Fruit fly (Drosophila melanogaster): ENCODE data around the gene Idh.
A peak's percentile ranks its signal among the peaks of the same experiment; 100 is the strongest.

The Idh gene

dm6 chr3L:8340264-8341095, 20.2 kb downstream of the Idh start, which contains the start of the genes Prim1 and CG7083 (continued):
- no peak for TF ChIP-seq CG6791 (GFP tag; IDR thresholded peaks at IDR 0.05; ENCODE audit: partially characterized antibody)
- no peak for TF ChIP-seq jigr1 (GFP tag; IDR thresholded peaks at IDR 0.05)
- peak; percentile 51 for TF ChIP-seq CG12299 (tag; optimal IDR thresholded peaks at IDR 0.05)
- peak; percentile 33; the same call in 1 of the 2 replicates for TF ChIP-seq unc-4 (GFP tag; IDR thresholded peaks at IDR 0.05; ENCODE audit: partially characterized antibody)
- peak; percentile 30; the same call in 1 of the 3 replicates for TF ChIP-seq tgo (GFP tag; IDR thresholded peaks at IDR 0.05)
- TF ChIP-seq H15 (GFP tag; IDR thresholded peaks at IDR 0.05) = no peak
- TF ChIP-seq sd (tag; optimal IDR thresholded peaks at IDR 0.05) = peak; percentile 99
- TF ChIP-seq CG10543 (GFP tag; optimal IDR thresholded peaks at IDR 0.05) = peak; percentile 76
- TF ChIP-seq CG17385 (GFP tag; optimal IDR thresholded peaks at IDR 0.05) = peak; percentile 60
- peak; percentile 38 for TF ChIP-seq CG7556 (GFP tag; optimal IDR thresholded peaks at IDR 0.05)
- TF ChIP-seq tup (GFP tag; optimal IDR thresholded peaks at IDR 0.05) = peak; percentile 24
- TF ChIP-seq slou (GFP tag; optimal IDR thresholded peaks at IDR 0.05) = peak; percentile 38
- peak; percentile 11 for TF ChIP-seq CG11398 (GFP tag; optimal IDR thresholded peaks at IDR 0.05)
- no peak for TF ChIP-seq Hr39 (optimal IDR thresholded peaks at IDR 0.05)
- no peak for TF ChIP-seq Spps (tag; optimal IDR thresholded peaks at IDR 0.05)
- TF ChIP-seq CG12391 (tag; optimal IDR thresholded peaks at IDR 0.05) = peak; percentile 74
- TF ChIP-seq Nf-YB (GFP tag; optimal IDR thresholded peaks at IDR 0.05) = no peak
- TF ChIP-seq Dref (GFP tag; IDR thresholded peaks at IDR 0.05) = no peak
- peak; percentile 42; the same call in 1 of the 2 replicates for TF ChIP-seq ara (GFP tag; IDR thresholded peaks at IDR 0.05)
- peak; percentile 37; the same call in 1 of the 2 replicates for TF ChIP-seq wdn (GFP tag; IDR thresholded peaks at IDR 0.05)
- peak; percentile 57 to 90 for TF ChIP-seq Pdp1 (GFP tag; optimal IDR thresholded peaks at IDR 0.05)
- TF ChIP-seq gsb (GFP tag; IDR thresholded peaks at IDR 0.05) = no peak
- no peak for TF ChIP-seq CG42726 (GFP tag; IDR thresholded peaks at IDR 0.05; ENCODE audit: partially characterized antibody)
- TF ChIP-seq YL-1 (GFP tag; optimal IDR thresholded peaks at IDR 0.05) = peak; percentile 96
- TF ChIP-seq Ets97D (GFP tag; optimal IDR thresholded peaks at IDR 0.05) = peak; percentile 33
- TF ChIP-seq CG1024 (GFP tag; IDR thresholded peaks at IDR 0.05) = no peak
- TF ChIP-seq dpn (GFP tag; optimal IDR thresholded peaks at IDR 0.05) = peak; percentile 43 to 52

dm6 chr3L:8338921-8339320, 21.8 kb downstream of the Idh start, which contains the start of gene Pex2:
Gene Pex2, plus strand, starts transcription at chr3L:8339051.
- TF ChIP-seq CG1603 (tag; optimal IDR thresholded peaks at IDR 0.05) (peak; percentile 58), D19B (GFP tag; optimal IDR thresholded peaks at IDR 0.05) (no peak), lab (GFP tag; optimal IDR thresholded peaks at IDR 0.05) (peak; percentile 30), unc-4 (GFP tag; IDR thresholded peaks at IDR 0.05; ENCODE audit: partially characterized antibody) (0 out of 2 replicates have a peak, but pooled peaks have one; percentile 25), Sry-δ (GFP tag; optimal IDR thresholded peaks at IDR 0.05) (peak; percentile 84), caup (GFP tag; optimal IDR thresholded peaks at IDR 0.05; ENCODE audit: severe bottlenecking) (peak; percentile 9), CG2889 (GFP tag; IDR thresholded peaks at IDR 0.05) (no peak), CG34376 (GFP tag; optimal IDR thresholded peaks at IDR 0.05) (peak; percentile 58), CG14710 (tag; optimal IDR thresholded peaks at IDR 0.05) (peak; percentile 66), CG33213 (GFP tag; optimal IDR thresholded peaks at IDR 0.05) (peak; percentile 13), CG10267 (tag; optimal IDR thresholded peaks at IDR 0.05) (peak; percentile 96), lilli (GFP tag; optimal IDR thresholded peaks at IDR 0.05) (peak; percentile 25), CG15514 (GFP tag; optimal IDR thresholded peaks at IDR 0.05) (peak; percentile 38), ham (GFP tag; IDR thresholded peaks at IDR 0.05) (no peak), Myb (GFP tag; optimal IDR thresholded peaks at IDR 0.05) (peak; percentile 27), CG16813 (GFP tag; IDR thresholded peaks at IDR 0.05; ENCODE audit: partially characterized antibody) (0 out of 3 replicates have a peak, but pooled peaks have one; percentile 31), Doc3 (GFP tag; IDR thresholded peaks at IDR 0.05; ENCODE audit: partially characterized antibody) (0 out of 3 replicates have a peak, but pooled peaks have one; percentile 21), CoRest (tag; optimal IDR thresholded peaks at IDR 0.05) (peak; percentile 20), CG18262 (tag; optimal IDR thresholded peaks at IDR 0.05) (no peak), bbx (GFP tag; IDR thresholded peaks at IDR 0.05; ENCODE audit: partially characterized antibody) (peak; percentile 48; the same call in 1 of the 2 replicates), CG13624 (GFP tag; optimal IDR thresholded peaks at IDR 0.05) (peak; percentile 4), sens (GFP tag) (peak; percentile 78)

Measured in whole organism, embryonic.